Worm (Caenorhabditis elegans) whole organism, midembryonic: ENCODE data around the gene C01G12.5.

Source experiments
- T22C8.4 ChIP-seq: fragments of 200-800 bp; sonication (Bioruptor generic); IDR thresholded peaks from 2 replicates; pipeline ENCODE4 v1.3.6; 2022; ENCODE audit warnings: missing genetic modification characterization, missing compliant biosample characterization
- cog-1 ChIP-seq: sonication (generic microtip); optimal IDR thresholded peaks from 2 replicates; lab custom pipeline; 2016; ENCODE audit warnings: missing genetic modification characterization, missing compliant biosample characterization
- flt-1 ChIP-seq: fragments of 200-800 bp; sonication (Bioruptor generic); IDR thresholded peaks from 2 replicates; pipeline ENCODE4 v1.3.6; 2022; ENCODE audit warnings: missing genetic modification characterization, missing compliant biosample characterization
- klf-2 ChIP-seq: fragments of 200-800 bp; sonication (Bioruptor generic); conservative IDR thresholded peaks from 2 replicates; pipeline ENCODE4 v1.3.6; 2022; ENCODE audit warnings: missing genetic modification reagents, missing genetic modification characterization, missing compliant biosample characterization
- med-1 ChIP-seq: sonication (generic microtip); optimal IDR thresholded peaks from 2 replicates; lab custom pipeline; 2017; ENCODE audit warnings: missing genetic modification characterization, mild to moderate bottlenecking, missing compliant biosample characterization, antibody characterized with exemption, missing genetic modification reagents; ENCODE audit not compliant: insufficient read depth
- ref-1 ChIP-seq: fragments of 200-800 bp; sonication (Bioruptor generic); conservative IDR thresholded peaks from 2 replicates; pipeline ENCODE4 v1.3.6; 2022; ENCODE audit warnings: missing genetic modification reagents, missing genetic modification characterization, missing compliant biosample characterization
- tab-1 ChIP-seq: fragments of 200-800 bp; sonication (Bioruptor generic); IDR thresholded peaks from 2 replicates; pipeline ENCODE4 v1.3.6; 2022; ENCODE audit warnings: missing genetic modification characterization, missing compliant biosample characterization

- TF ChIP-seq ref-1 (GFP tag; lab: Robert Waterston, UW) (no peak), klf-2 (GFP tag; lab: Robert Waterston, UW) (no peak), tab-1 (GFP tag; lab: Robert Waterston, UW) (no peak), flt-1 (no peak), cog-1 (no peak), med-1 (GFP tag; lab: Kevin White, UChicago) (no peak), T22C8.4 (GFP tag; lab: Robert Waterston, UW) (no peak)
These were observed 16.7 kb downstream of the C01G12.5 start for ce11 chrII:14570541-14571160.
